Worm (Caenorhabditis elegans) whole organism, early embryonic: Measurements from ENCODE around the gene nhr-60.
"Not testable (repeated sequence)": the region's sequence is repeated elsewhere in the genome, so short reads cannot be mapped to it uniquely, and the experiment has no call there.

ENCODE experiments used
- B0310.2 ChIP-seq: sonication (generic microtip); optimal IDR thresholded peaks from 2 replicates; lab custom pipeline; 2016; ENCODE audit warnings: mild to moderate bottlenecking, missing genetic modification characterization, missing compliant biosample characterization
- F13C5.2 ChIP-seq: sonication (generic microtip); optimal IDR thresholded peaks from 2 replicates; lab custom pipeline; 2017; ENCODE audit warnings: mild to moderate bottlenecking, missing genetic modification characterization, inconsistent platforms, missing compliant biosample characterization
- aly-1 ChIP-seq: sonication (generic microtip); optimal IDR thresholded peaks from 2 replicates; lab custom pipeline; 2016; ENCODE audit warnings: missing genetic modification characterization, missing compliant biosample characterization
- ama-1 ChIP-seq: fragments of 150-350 bp; optimal IDR thresholded peaks from 2 replicates; lab custom pipeline; 2014
- ceh-13 ChIP-seq: fragments of 200-800 bp; sonication (Bioruptor generic); optimal IDR thresholded peaks from 2 replicates; lab custom pipeline; 2018; ENCODE audit warnings: mild to moderate bottlenecking, missing genetic modification characterization, missing compliant biosample characterization
- ceh-36 ChIP-seq: sonication (generic microtip); optimal IDR thresholded peaks from 2 replicates; lab custom pipeline; 2016; ENCODE audit warnings: missing genetic modification characterization, inconsistent platforms, missing compliant biosample characterization
- ets-7 ChIP-seq: sonication (generic microtip); optimal IDR thresholded peaks from 2 replicates; lab custom pipeline; 2016; ENCODE audit warnings: missing genotype, missing genetic modification characterization, missing compliant biosample characterization
- flt-1 ChIP-seq: fragments of 200-800 bp; sonication (Bioruptor generic); IDR thresholded peaks from 2 replicates; pipeline ENCODE4 v1.3.6; 2022; ENCODE audit warnings: missing genetic modification characterization, missing compliant biosample characterization
- hmbx-1 ChIP-seq: sonication (generic microtip); optimal IDR thresholded peaks from 2 replicates; lab custom pipeline; 2016; ENCODE audit warnings: mild to moderate bottlenecking, missing genetic modification characterization, missing compliant biosample characterization
- hmg-4 ChIP-seq: fragments of 200-800 bp; sonication (Bioruptor generic); optimal IDR thresholded peaks from 2 replicates; lab custom pipeline; 2018; ENCODE audit warnings: mild to moderate bottlenecking, missing genetic modification characterization, missing compliant biosample characterization
- hnd-1 ChIP-seq: sonication (generic microtip); optimal IDR thresholded peaks from 2 replicates; lab custom pipeline; 2016; ENCODE audit warnings: missing genetic modification characterization, missing compliant biosample characterization
- pes-1 ChIP-seq: fragments of 200-800 bp; sonication (Bioruptor generic); IDR thresholded peaks from 2 replicates; pipeline ENCODE4 v1.3.6; 2022; ENCODE audit warnings: missing genetic modification reagents, missing genetic modification characterization, missing compliant biosample characterization
- scrt-1 ChIP-seq: fragments of 200-800 bp; sonication (Bioruptor generic); IDR thresholded peaks from 2 replicates; pipeline ENCODE4 v1.3.6; 2022; ENCODE audit warnings: missing genetic modification characterization, missing compliant biosample characterization
- sea-1 ChIP-seq: fragments of 200-800 bp; sonication (Bioruptor generic); conservative IDR thresholded peaks from 2 replicates; pipeline ENCODE4 v1.3.6; 2022; ENCODE audit warnings: missing genetic modification characterization, missing compliant biosample characterization
- tbx-11 ChIP-seq: fragments of 200-800 bp; sonication (Bioruptor generic); IDR thresholded peaks from 2 replicates; pipeline ENCODE4 v1.3.6; 2022; ENCODE audit warnings: missing genetic modification characterization, missing compliant biosample characterization
- tbx-37 ChIP-seq: fragments of 200-800 bp; sonication (Bioruptor generic); conservative IDR thresholded peaks from 2 replicates; pipeline ENCODE4 v1.3.6; 2022; ENCODE audit warnings: missing genetic modification reagents, missing genetic modification characterization, missing compliant biosample characterization
- tra-4 ChIP-seq: sonication (generic microtip); optimal IDR thresholded peaks from 2 replicates; lab custom pipeline; 2017; ENCODE audit warnings: missing genetic modification characterization, missing compliant biosample characterization

nhr-60 gene

ce11 chrV:15773141-15773540, at the start of gene nhr-60:
Gene nhr-60 (minus strand): TSS chrV:15773241.
- TF ChIP-seq hnd-1 (no peak), flt-1 (GFP tag; lab: Robert Waterston, UW) (no peak), B0310.2 (tag; lab: Kevin White, UChicago) (no peak), ceh-13 (GFP tag; lab: Kevin White, UChicago) (no peak), tbx-37 (no peak), aly-1 (tag; lab: Kevin White, UChicago) (no peak), ets-7 (tag; lab: Kevin White, UChicago) (no peak), pes-1 (GFP tag; lab: Robert Waterston, UW) (no peak), tbx-11 (GFP tag; lab: Robert Waterston, UW) (no peak), sea-1 (GFP tag; lab: Robert Waterston, UW) (no peak)

ce11 chrV:15821398-15821797, 48.4 kb upstream of the nhr-60 start, which contains the start of gene srbc-49:
Gene srbc-49 (plus strand): TSS chrV:15821698.
- TF ChIP-seq hnd-1 (no peak), hmg-4 (no peak), pes-1 (GFP tag; lab: Robert Waterston, UW) (no peak)

- TF ChIP-seq hmg-4, result no peak
- no peak for TF ChIP-seq ceh-13 (GFP tag; lab: Kevin White, UChicago)
- no peak for TF ChIP-seq B0310.2 (tag; lab: Kevin White, UChicago)
- TF ChIP-seq F13C5.2 (tag; lab: Kevin White, UChicago), result no peak
- TF ChIP-seq tra-4 (tag; lab: Kevin White, UChicago), result no peak
- no peak for TF ChIP-seq ets-7 (tag; lab: Kevin White, UChicago)
- TF ChIP-seq pes-1 (GFP tag; lab: Robert Waterston, UW), result no peak
- no peak for TF ChIP-seq flt-1 (GFP tag; lab: Robert Waterston, UW)
- no peak for TF ChIP-seq tbx-11 (GFP tag; lab: Robert Waterston, UW)
- TF ChIP-seq ama-1 (lab: Kevin White, UChicago), result no peak
- TF ChIP-seq scrt-1 (GFP tag; lab: Robert Waterston, UW), result no peak
- TF ChIP-seq tbx-37, result no peak
- TF ChIP-seq sea-1 (GFP tag; lab: Robert Waterston, UW), result no peak
- no peak for TF ChIP-seq ceh-36 (tag; lab: Kevin White, UChicago)
- no peak for TF ChIP-seq hmbx-1 (tag; lab: Kevin White, UChicago)
These were observed 46.9 kb upstream of the nhr-60 start, which contains the start of gene srbc-48 for ce11 chrV:15819983-15820382. Gene srbc-48 (plus strand): TSS chrV:15820283.

ce11 chrV:15817746-15818145, 44.7 kb upstream of the nhr-60 start, which contains the start of gene abf-3:
Gene abf-3 (minus strand): TSS chrV:15817846.
- TF ChIP-seq hmbx-1 (tag; lab: Kevin White, UChicago), result no peak
- TF ChIP-seq ets-7 (tag; lab: Kevin White, UChicago), result no peak
- TF ChIP-seq scrt-1 (GFP tag; lab: Robert Waterston, UW), result no peak
- no peak for TF ChIP-seq pes-1 (GFP tag; lab: Robert Waterston, UW)
- TF ChIP-seq F13C5.2 (tag; lab: Kevin White, UChicago), result no peak
- TF ChIP-seq tra-4 (tag; lab: Kevin White, UChicago), result no peak
- no peak for TF ChIP-seq tbx-37
- no peak for TF ChIP-seq aly-1 (tag; lab: Kevin White, UChicago)
- no peak for TF ChIP-seq hnd-1
- TF ChIP-seq B0310.2 (tag; lab: Kevin White, UChicago), result no peak
- no peak for TF ChIP-seq flt-1 (GFP tag; lab: Robert Waterston, UW)
- no peak for TF ChIP-seq sea-1 (GFP tag; lab: Robert Waterston, UW)
- no peak for TF ChIP-seq hmg-4

- TF ChIP-seq tbx-11 (GFP tag; lab: Robert Waterston, UW) (no peak), pes-1 (GFP tag; lab: Robert Waterston, UW) (no peak), hmbx-1 (tag; lab: Kevin White, UChicago) (no peak), ets-7 (tag; lab: Kevin White, UChicago) (no peak), tra-4 (tag; lab: Kevin White, UChicago) (no peak), hnd-1 (no peak), tbx-37 (no peak), aly-1 (tag; lab: Kevin White, UChicago) (no peak), ceh-13 (GFP tag; lab: Kevin White, UChicago) (no peak)
These were observed 43.0 kb upstream of the nhr-60 start, which contains the start of the genes fbxa-69 and F54B8.4 for ce11 chrV:15815962-15816432. Gene fbxa-69 (minus strand): TSS chrV:15815971. Gene F54B8.4 (plus strand): TSS chrV:15816382.

ce11 chrV:15811982-15812381, 38.9 kb upstream of the nhr-60 start, which contains the start of gene nhr-282:
Gene nhr-282 (plus strand): TSS chrV:15812282.
- not testable (repeated sequence) for TF ChIP-seq hmg-4; F13C5.2 (tag; lab: Kevin White, UChicago); flt-1 (GFP tag; lab: Robert Waterston, UW)

- TF ChIP-seq tra-4 (tag; lab: Kevin White, UChicago), result no peak
- no peak for TF ChIP-seq scrt-1 (GFP tag; lab: Robert Waterston, UW)
- TF ChIP-seq aly-1 (tag; lab: Kevin White, UChicago), result no peak
- no peak for TF ChIP-seq pes-1 (GFP tag; lab: Robert Waterston, UW)
- TF ChIP-seq flt-1 (GFP tag; lab: Robert Waterston, UW), result no peak
- no peak for TF ChIP-seq hmg-4
- TF ChIP-seq ceh-13 (GFP tag; lab: Kevin White, UChicago), result no peak
- no peak for TF ChIP-seq ets-7 (tag; lab: Kevin White, UChicago)
- no peak for TF ChIP-seq B0310.2 (tag; lab: Kevin White, UChicago)
- TF ChIP-seq sea-1 (GFP tag; lab: Robert Waterston, UW), result no peak
- TF ChIP-seq ama-1 (lab: Kevin White, UChicago), result no peak
- TF ChIP-seq tbx-11 (GFP tag; lab: Robert Waterston, UW), result no peak
- no peak for TF ChIP-seq ceh-36 (tag; lab: Kevin White, UChicago)
- no peak for TF ChIP-seq hmbx-1 (tag; lab: Kevin White, UChicago)
- TF ChIP-seq F13C5.2 (tag; lab: Kevin White, UChicago), result no peak
- no peak for TF ChIP-seq hnd-1
- TF ChIP-seq tbx-37, result no peak
These were observed 37.4 kb upstream of the nhr-60 start, which contains the start of gene F54B8.1 for ce11 chrV:15810446-15810845. Gene F54B8.1 (plus strand): TSS chrV:15810746.
